Fruit fly (Drosophila melanogaster): ENCODE measurements around the gene Pbp95.

DNA sequence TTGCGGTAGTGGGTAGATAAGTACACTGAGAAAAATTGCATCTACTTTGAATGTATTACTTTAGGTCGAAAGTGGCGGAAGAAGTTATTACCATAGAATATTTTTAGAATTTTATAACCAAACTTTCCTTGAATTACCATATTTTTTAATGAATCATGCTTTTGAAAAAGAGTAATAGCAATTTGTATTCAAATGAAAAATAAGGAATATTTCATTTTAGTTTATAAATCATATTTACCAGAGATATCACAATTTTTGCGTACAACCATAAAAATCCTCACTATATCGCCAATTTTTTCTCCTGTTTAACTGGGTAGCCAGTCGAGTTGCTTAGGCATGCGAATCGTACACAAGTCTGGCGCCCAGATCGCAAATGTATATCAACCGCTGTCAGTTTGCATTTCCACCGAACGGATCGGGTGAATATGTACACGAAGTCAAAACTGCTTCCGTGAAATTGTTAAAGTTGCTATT, 43.9 kb upstream of the Pbp95 start:
- TF ChIP-seq dimm (GFP tag; IDR thresholded peaks at IDR 0.05) (no peak), nmo (GFP tag; optimal IDR thresholded peaks at IDR 0.05) (no peak), CG10431 (GFP tag; optimal IDR thresholded peaks at IDR 0.05) (no peak), CG9932 (GFP tag; IDR thresholded peaks at IDR 0.05) (no peak), fd102C (GFP tag; optimal IDR thresholded peaks at IDR 0.05) (no peak), CG13775 (GFP tag; optimal IDR thresholded peaks at IDR 0.05) (no peak), ase (GFP tag; IDR thresholded peaks at IDR 0.05) (no peak), tup (GFP tag; optimal IDR thresholded peaks at IDR 0.05) (no peak), gcm (GFP tag; optimal IDR thresholded peaks at IDR 0.05) (no peak), pan (optimal IDR thresholded peaks at IDR 0.05) (no peak), pan (GFP tag; optimal IDR thresholded peaks at IDR 0.05 in 1 of 2, IDR thresholded peaks at IDR 0.05 in 1 of 2) (no peak), yki (optimal IDR thresholded peaks at IDR 0.05) (no peak), gfzf (GFP tag; optimal IDR thresholded peaks at IDR 0.05) (no peak)

All from whole organism, embryonic.